Worm (Caenorhabditis elegans): ENCODE data around the gene C40A11.6.

ce11 chrII:2186329-2186728 is 40.9 kb upstream of the C40A11.6 start, which contains the start of gene gba-2:
- TF ChIP-seq nhr-11 (tag; optimal IDR thresholded peaks at IDR 0.05) (no peak), aly-2 (tag; optimal IDR thresholded peaks at IDR 0.05) (no peak), ceh-16 (tag; optimal IDR thresholded peaks at IDR 0.05) (no peak), fos-1 (tag; optimal IDR thresholded peaks at IDR 0.05) (peak; percentile 66), nhr-237 (tag; optimal IDR thresholded peaks at IDR 0.05) (no peak), ztf-11 (tag; optimal IDR thresholded peaks at IDR 0.05) (no peak), nhr-25 (tag; optimal IDR thresholded peaks at IDR 0.05) (no peak), skn-1 (tag; optimal IDR thresholded peaks at IDR 0.05) (no peak), unc-55 (GFP tag; optimal IDR thresholded peaks at IDR 0.05) (no peak), elt-1 (tag; optimal IDR thresholded peaks at IDR 0.05) (no peak), zag-1 (tag; optimal IDR thresholded peaks at IDR 0.05) (no peak)

Measured in whole organism, L2 larva.